Comparison of ENCODE assay signal across 1 fruit fly cellular context in the genomic region with DNA sequence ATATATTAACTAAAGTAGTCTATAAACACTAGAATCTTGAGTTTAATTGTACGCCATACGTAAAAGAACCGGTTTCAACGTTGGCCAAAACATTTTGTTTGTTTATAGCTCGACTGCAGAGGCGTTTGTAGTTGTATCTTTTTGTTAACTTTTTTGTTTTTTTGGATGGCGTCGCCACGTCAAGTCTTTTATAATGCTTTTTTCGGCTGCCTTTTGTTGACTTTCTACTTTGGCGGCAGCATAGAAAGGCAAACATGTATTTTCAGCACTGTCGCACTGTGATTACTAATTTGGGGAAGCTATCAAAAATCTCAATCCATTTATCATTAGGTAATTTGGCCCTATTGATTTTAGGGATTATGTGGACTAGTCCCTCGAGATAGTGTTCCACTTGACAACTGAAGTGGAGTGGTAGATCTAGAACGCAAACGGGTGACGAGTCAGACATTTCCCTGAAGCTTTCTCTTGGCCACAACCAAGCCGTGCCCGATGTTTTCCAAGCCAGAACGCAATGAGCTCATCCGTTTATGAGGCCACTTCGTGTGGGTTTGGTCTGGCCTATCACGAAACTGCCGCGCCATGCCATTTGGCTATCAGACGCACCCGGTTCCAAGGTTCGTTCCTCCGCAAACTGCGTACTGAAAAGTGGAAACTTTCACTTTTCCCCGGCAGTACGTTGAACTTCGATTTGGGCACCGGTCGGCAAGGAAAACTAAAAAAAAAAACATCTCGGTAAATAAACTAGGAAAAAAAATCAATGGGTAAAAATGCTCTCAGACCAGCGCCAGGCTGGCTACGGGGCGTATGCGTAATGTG.
TF ChIP-seq lines count a peak whose summit lies in the region.

No protein-coding gene starts in this region.

TF ChIP-seq in whole organism, embryonic, 481 proteins besides CTCF, POLR2A, EP300 and RAD21 (continued from another document):
- peak; percentile 15; the same call in 1 of the 3 replicates for TF ChIP-seq CG2199 (GFP tag; IDR thresholded peaks at IDR 0.05; lab: Robert Waterston, UW)
- peak; percentile 18 for TF ChIP-seq oc (tag; optimal IDR thresholded peaks at IDR 0.05; lab: Kevin White, UChicago)
- no peak for TF ChIP-seq NfI (GFP tag; optimal IDR thresholded peaks at IDR 0.05; lab: Kevin White, UChicago)
- peak; percentile 3 for TF ChIP-seq sd (tag; optimal IDR thresholded peaks at IDR 0.05; lab: Kevin White, UChicago)
- no peak for TF ChIP-seq hth (optimal IDR thresholded peaks at IDR 0.05; lab: Kevin White, UChicago)
- no peak for TF ChIP-seq CG30403 (GFP tag; optimal IDR thresholded peaks at IDR 0.05; lab: Kevin White, UChicago)
- no peak for TF ChIP-seq CG30431 (GFP tag; optimal IDR thresholded peaks at IDR 0.05; lab: Kevin White, UChicago)
- 0 out of 2 replicates have a peak, but pooled peaks have one; percentile 15 for TF ChIP-seq crol (GFP tag; IDR thresholded peaks at IDR 0.05; lab: Robert Waterston, UW)
- TF ChIP-seq CG11560 (tag; IDR thresholded peaks at IDR 0.05; lab: Robert Waterston, UW): no peak
- no peak for TF ChIP-seq CG30020 (tag; optimal IDR thresholded peaks at IDR 0.05; lab: Kevin White, UChicago)
- TF ChIP-seq Med (GFP tag; lab: Kevin White, UChicago): peak; percentile 55
- TF ChIP-seq H15 (GFP tag; IDR thresholded peaks at IDR 0.05; lab: Robert Waterston, UW): no peak
